Worm (Caenorhabditis elegans): ENCODE measurements around the gene dmsr-5.

- TF ChIP-seq ztf-29 (GFP tag; IDR thresholded peaks at IDR 0.05) (no peak), flt-1 (GFP tag; IDR thresholded peaks at IDR 0.05) (no peak)
These were observed 11.9 kb downstream of the dmsr-5 start, which contains the start of gene col-92 for ce11 chrIII:10983153-10983552.

All from whole organism, midembryonic.